Worm (Caenorhabditis elegans) whole organism, L2 larva: ENCODE data around the gene Y43F8B.14.

Experiments used
- mab-5 ChIP-seq: fragments of 150-350 bp; optimal IDR thresholded peaks from 2 replicates; lab custom pipeline; 2014; ENCODE audit warnings: missing biosample characterization, missing genetic modification characterization
- nhr-10 ChIP-seq: sonication (generic microtip); optimal IDR thresholded peaks from 2 replicates; lab custom pipeline; 2017; ENCODE audit warnings: missing biosample characterization, missing genetic modification characterization
- nhr-11 ChIP-seq: fragments of 150-350 bp; optimal IDR thresholded peaks from 2 replicates; lab custom pipeline; 2014; ENCODE audit warnings: missing biosample characterization, missing genetic modification characterization

ce11 chrV:19482535-19482934, 26.8 kb upstream of the Y43F8B.14 start, which contains the start of gene Y43F8B.22:
- no peak for TF ChIP-seq nhr-10
- no peak for TF ChIP-seq nhr-11 (tag; lab: Kevin White, UChicago)
- no peak for TF ChIP-seq mab-5 (tag; lab: Kevin White, UChicago)
